Worm (Caenorhabditis elegans) whole organism, early embryonic: ENCODE measurements around the gene egl-26.

Experiments
- aly-1 ChIP-seq: sonication (generic microtip); optimal IDR thresholded peaks from 2 replicates; lab custom pipeline; 2016; ENCODE audit warnings: missing genetic modification characterization, missing compliant biosample characterization
- ama-1 ChIP-seq: fragments of 150-350 bp; optimal IDR thresholded peaks from 2 replicates; lab custom pipeline; 2014
- ceh-13 ChIP-seq: fragments of 200-800 bp; sonication (Bioruptor generic); optimal IDR thresholded peaks from 2 replicates; lab custom pipeline; 2018; ENCODE audit warnings: mild to moderate bottlenecking, missing genetic modification characterization, missing compliant biosample characterization
- ceh-36 ChIP-seq: sonication (generic microtip); optimal IDR thresholded peaks from 2 replicates; lab custom pipeline; 2016; ENCODE audit warnings: missing genetic modification characterization, inconsistent platforms, missing compliant biosample characterization
- ets-7 ChIP-seq: sonication (generic microtip); optimal IDR thresholded peaks from 2 replicates; lab custom pipeline; 2016; ENCODE audit warnings: missing genotype, missing genetic modification characterization, missing compliant biosample characterization
- flt-1 ChIP-seq: fragments of 200-800 bp; sonication (Bioruptor generic); IDR thresholded peaks from 2 replicates; pipeline ENCODE4 v1.3.6; 2022; ENCODE audit warnings: missing genetic modification characterization, missing compliant biosample characterization
- hmbx-1 ChIP-seq: sonication (generic microtip); optimal IDR thresholded peaks from 2 replicates; lab custom pipeline; 2016; ENCODE audit warnings: mild to moderate bottlenecking, missing genetic modification characterization, missing compliant biosample characterization
- hmg-4 ChIP-seq: fragments of 200-800 bp; sonication (Bioruptor generic); optimal IDR thresholded peaks from 2 replicates; lab custom pipeline; 2018; ENCODE audit warnings: mild to moderate bottlenecking, missing genetic modification characterization, missing compliant biosample characterization
- hnd-1 ChIP-seq: sonication (generic microtip); optimal IDR thresholded peaks from 2 replicates; lab custom pipeline; 2016; ENCODE audit warnings: missing genetic modification characterization, missing compliant biosample characterization
- pes-1 ChIP-seq: fragments of 200-800 bp; sonication (Bioruptor generic); IDR thresholded peaks from 2 replicates; pipeline ENCODE4 v1.3.6; 2022; ENCODE audit warnings: missing genetic modification reagents, missing genetic modification characterization, missing compliant biosample characterization
- scrt-1 ChIP-seq: fragments of 200-800 bp; sonication (Bioruptor generic); IDR thresholded peaks from 2 replicates; pipeline ENCODE4 v1.3.6; 2022; ENCODE audit warnings: missing genetic modification characterization, missing compliant biosample characterization
- tbx-11 ChIP-seq: fragments of 200-800 bp; sonication (Bioruptor generic); IDR thresholded peaks from 2 replicates; pipeline ENCODE4 v1.3.6; 2022; ENCODE audit warnings: missing genetic modification characterization, missing compliant biosample characterization
- tra-4 ChIP-seq: sonication (generic microtip); optimal IDR thresholded peaks from 2 replicates; lab custom pipeline; 2017; ENCODE audit warnings: missing genetic modification characterization, missing compliant biosample characterization

ce11 chrII:60049-60448 is 9.4 kb upstream of the egl-26 start:
- TF ChIP-seq ama-1 (no peak), flt-1 (GFP tag; lab: Robert Waterston, UW) (no peak), scrt-1 (GFP tag; lab: Robert Waterston, UW) (no peak), aly-1 (tag; lab: Kevin White, UChicago) (no peak), tra-4 (tag; lab: Kevin White, UChicago) (no peak), ceh-13 (GFP tag; lab: Kevin White, UChicago) (no peak), ceh-36 (no peak), hmbx-1 (no peak), pes-1 (GFP tag; lab: Robert Waterston, UW) (no peak), hnd-1 (no peak), hmg-4 (GFP tag; lab: Kevin White, UChicago) (no peak), ets-7 (tag; lab: Kevin White, UChicago) (no peak), tbx-11 (GFP tag; lab: Robert Waterston, UW) (no peak)
